Worm (Caenorhabditis elegans): ENCODE results near the gene B0310.2.

- TF ChIP-seq efl-1 (optimal IDR thresholded peaks at IDR 0.05): no peak
- TF ChIP-seq efl-1 (GFP tag; optimal IDR thresholded peaks at IDR 0.05 in 1 of 2): peak in 1 of 2 experiments; percentile 28
- no peak for TF ChIP-seq snpc-4 (tag; optimal IDR thresholded peaks at IDR 0.05)
- TF ChIP-seq ztf-11 (tag; optimal IDR thresholded peaks at IDR 0.05): no peak
- TF ChIP-seq jun-1 (tag; optimal IDR thresholded peaks at IDR 0.05): no peak
- TF ChIP-seq lin-14 (GFP tag; optimal IDR thresholded peaks at IDR 0.05): no peak
- no peak for TF ChIP-seq C04F5.9 (tag; optimal IDR thresholded peaks at IDR 0.05)
- TF ChIP-seq elt-2 (tag; optimal IDR thresholded peaks at IDR 0.05): no peak
- TF ChIP-seq lir-3 (tag; optimal IDR thresholded peaks at IDR 0.05; ENCODE audit: poor library complexity): no peak
- TF ChIP-seq nhr-77 (tag; optimal IDR thresholded peaks at IDR 0.05): no peak
- no peak for TF ChIP-seq unc-30 (tag; optimal IDR thresholded peaks at IDR 0.05)
- TF ChIP-seq egl-13 (tag; optimal IDR thresholded peaks at IDR 0.05): no peak
These were observed 1.7 kb downstream of the B0310.2 start for ce11 chrX:505014-505413.

All from whole organism, L1 larva.